Worm (Caenorhabditis elegans): Measurements from ENCODE around the gene srw-42.

The srw-42 gene

DNA sequence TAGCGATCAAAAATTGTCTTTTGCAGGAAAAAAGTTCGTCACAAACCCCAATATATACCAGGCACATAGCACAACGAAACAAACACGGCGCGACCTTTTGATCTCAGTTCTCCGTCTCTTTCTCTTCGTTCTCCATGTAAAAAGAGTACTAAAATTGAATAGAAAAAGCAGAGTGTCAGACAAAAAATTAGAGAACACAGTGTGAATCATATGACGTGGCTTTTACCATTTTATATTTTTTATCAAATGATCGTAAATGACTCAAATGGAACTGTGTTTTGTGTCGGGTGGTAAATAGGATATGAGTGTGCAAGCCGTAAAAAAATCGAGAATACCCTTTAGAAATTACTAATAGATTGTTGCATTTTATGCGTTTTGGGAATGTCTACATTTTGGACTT is 32.3 kb upstream of the srw-42 start (continued):
- TF ChIP-seq blmp-1 (tag; optimal IDR thresholded peaks at IDR 0.05), result no peak

ce11 chrV:16724574-16724973 is 30.9 kb upstream of the srw-42 start:
- TF ChIP-seq skn-1 (tag; optimal IDR thresholded peaks at IDR 0.05), result peak; percentile 8
- TF ChIP-seq dpl-1 (GFP tag; optimal IDR thresholded peaks at IDR 0.05), result no peak
- peak in 1 of 2 experiments; percentile 17 for TF ChIP-seq egl-27 (tag; optimal IDR thresholded peaks at IDR 0.05)
- no peak for TF ChIP-seq elt-3 (tag; optimal IDR thresholded peaks at IDR 0.05)
- no peak for TF ChIP-seq nhr-12 (tag; optimal IDR thresholded peaks at IDR 0.05)
- no peak for TF ChIP-seq pqm-1 (tag; optimal IDR thresholded peaks at IDR 0.05)
- TF ChIP-seq pag-3 (tag; optimal IDR thresholded peaks at IDR 0.05; ENCODE audit: borderline replicate concordance, insufficient read depth), result no peak
- no peak for TF ChIP-seq zip-4 (GFP tag; optimal IDR thresholded peaks at IDR 0.05)
- no peak for TF ChIP-seq C34B4.2 (tag; optimal IDR thresholded peaks at IDR 0.05)
- TF ChIP-seq mab-9 (GFP tag; IDR thresholded peaks at IDR 0.05), result no peak
- TF ChIP-seq sup-37 (GFP tag; optimal IDR thresholded peaks at IDR 0.05), result no peak
- no peak for TF ChIP-seq ztf-4 (tag; optimal IDR thresholded peaks at IDR 0.05)
- no peak for TF ChIP-seq tbx-2 (tag; optimal IDR thresholded peaks at IDR 0.05)
- no peak for TF ChIP-seq ceh-63 (GFP tag; optimal IDR thresholded peaks at IDR 0.05)
- peak; percentile 25 for TF ChIP-seq nhr-20 (tag; optimal IDR thresholded peaks at IDR 0.05)
- no peak for TF ChIP-seq nhr-47 (tag; optimal IDR thresholded peaks at IDR 0.05)

- TF ChIP-seq aha-1 (tag; optimal IDR thresholded peaks at IDR 0.05), result no peak
- no peak for TF ChIP-seq snu-23 (GFP tag; optimal IDR thresholded peaks at IDR 0.05)
- TF ChIP-seq rnt-1 (tag; optimal IDR thresholded peaks at IDR 0.05), result no peak
- no peak for TF ChIP-seq ama-1 (optimal IDR thresholded peaks at IDR 0.05)
Measured at ce11 chrV:16723744-16724143, 30.1 kb upstream of the srw-42 start, which contains the start of gene nhr-112. Gene nhr-112 (minus strand): TSS chrV:16723844.

ce11 chrV:16716574-16716973 is 22.9 kb upstream of the srw-42 start, which contains the start of gene srh-137:
Gene srh-137 (minus strand): TSS chrV:16716674.
- TF ChIP-seq mep-1 (tag; optimal IDR thresholded peaks at IDR 0.05) (no peak), nhr-12 (tag; optimal IDR thresholded peaks at IDR 0.05) (no peak), nhr-85 (tag) (no peak), dsc-1 (tag; optimal IDR thresholded peaks at IDR 0.05) (no peak), pax-3 (tag; optimal IDR thresholded peaks at IDR 0.05) (no peak), mef-2 (tag; optimal IDR thresholded peaks at IDR 0.05) (no peak), rnt-1 (tag; optimal IDR thresholded peaks at IDR 0.05) (no peak)

DNA sequence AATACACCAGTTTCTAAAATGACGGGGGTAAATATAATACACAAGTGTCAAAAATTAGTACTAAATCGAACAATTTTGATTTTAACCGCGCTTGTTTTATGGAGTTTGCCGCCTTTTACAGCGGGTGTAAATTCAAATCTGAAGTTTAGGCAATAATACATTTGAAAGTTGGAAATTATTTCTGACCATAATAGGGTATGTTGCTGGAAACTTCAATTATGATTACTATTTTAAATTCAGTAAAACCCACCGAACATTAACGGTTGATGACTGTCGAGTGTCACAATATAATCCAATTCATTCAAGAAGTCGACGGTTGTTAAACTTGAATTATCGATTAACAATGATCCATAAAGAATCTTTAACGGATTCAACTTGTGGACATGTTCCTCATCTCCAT is 20.2 kb upstream of the srw-42 start:
- TF ChIP-seq nhr-19 (GFP tag; conservative IDR thresholded peaks at IDR 0.05), result no peak
- no peak for TF ChIP-seq hlh-4 (tag; optimal IDR thresholded peaks at IDR 0.05)

ce11 chrV:16706549-16706948 is 12.9 kb upstream of the srw-42 start, which contains the start of gene clec-9:
Gene clec-9 (minus strand): TSS chrV:16706649.
- TF ChIP-seq C34B4.2 (tag; optimal IDR thresholded peaks at IDR 0.05), result no peak
- no peak for TF ChIP-seq Y116A8C.19 (tag; optimal IDR thresholded peaks at IDR 0.05; ENCODE audit: borderline replicate concordance)
- no peak for TF ChIP-seq xbp-1 (tag; optimal IDR thresholded peaks at IDR 0.05)
- TF ChIP-seq C04F5.9 (tag; optimal IDR thresholded peaks at IDR 0.05), result no peak
- no peak for TF ChIP-seq elt-3 (tag; optimal IDR thresholded peaks at IDR 0.05)
- TF ChIP-seq jun-1 (tag; optimal IDR thresholded peaks at IDR 0.05), result no peak

All from whole organism, L1 larva.